Fruit fly (Drosophila melanogaster): ENCODE data around the gene CG9360.
A peak's percentile ranks its signal among the peaks of the same experiment; 100 is the strongest.

DNA sequence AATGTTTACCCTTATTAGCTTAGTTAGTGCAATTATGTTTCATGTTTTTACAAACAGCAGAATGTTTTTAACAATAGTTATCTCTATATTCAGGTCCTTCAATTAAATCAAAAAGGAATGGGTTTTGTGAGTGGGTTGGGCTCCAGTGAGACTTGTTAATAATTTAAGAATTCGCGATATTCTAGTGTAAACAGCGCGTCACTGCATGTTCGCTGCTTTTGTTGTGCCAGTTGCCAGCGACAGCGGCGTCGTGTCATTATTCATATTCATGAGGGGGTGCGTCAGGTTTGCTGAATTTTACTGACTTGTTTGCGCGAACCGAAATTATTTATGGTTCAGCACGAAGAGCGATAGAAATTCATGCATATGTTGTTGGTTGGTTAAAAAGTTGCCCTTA is 49.1 kb downstream of the CG9360 start, which contains the start of gene Amun:
- TF ChIP-seq OdsH (GFP tag; optimal IDR thresholded peaks at IDR 0.05) (peak; percentile 53), Smox (GFP tag; optimal IDR thresholded peaks at IDR 0.05) (peak; percentile 63), Sox102F (GFP tag; optimal IDR thresholded peaks at IDR 0.05) (no peak), net (GFP tag; optimal IDR thresholded peaks at IDR 0.05) (peak; percentile 44), CG8632 (GFP tag; optimal IDR thresholded peaks at IDR 0.05) (no peak), esn (GFP tag; optimal IDR thresholded peaks at IDR 0.05) (peak; percentile 62), Met (GFP tag; optimal IDR thresholded peaks at IDR 0.05) (peak; percentile 40)
